Worm (Caenorhabditis elegans) whole organism, L1 larva: ENCODE results near the gene ftr-1.

Source experiments
- F16B12.6 ChIP-seq: fragments of 150-350 bp; optimal IDR thresholded peaks from 2 replicates; lab custom pipeline; 2014; ENCODE audit warnings: missing biosample characterization, missing genetic modification characterization
- Y116A8C.19 ChIP-seq: sonication (generic microtip); optimal IDR thresholded peaks from 2 replicates; lab custom pipeline; 2016; ENCODE audit warnings: missing compliant biosample characterization, missing genetic modification characterization, borderline replicate concordance
- aha-1 ChIP-seq: fragments of 150-350 bp; optimal IDR thresholded peaks from 2 replicates; lab custom pipeline; 2014; ENCODE audit warnings: missing biosample characterization, missing genetic modification characterization
- ceh-82 ChIP-seq, 3 experiments: fragments of 150-350 bp in 1 of 3; sonication (generic microtip) in 2 of 3; optimal IDR thresholded peaks; 2 replicates each; lab custom pipeline; 2014 to 2017; ENCODE audit warnings: missing biosample characterization in 3 of 3, missing genetic modification characterization in 3 of 3
- ceh-88 ChIP-seq: fragments of 200-800 bp; sonication (Bioruptor generic); IDR thresholded peaks from 2 replicates; pipeline ENCODE4 v1.3.6; 2022; ENCODE audit warnings: missing genetic modification characterization, missing compliant biosample characterization
- egl-13 ChIP-seq: sonication (generic microtip); optimal IDR thresholded peaks from 2 replicates; lab custom pipeline; 2016; ENCODE audit warnings: missing genotype, missing genetic modification reagents, missing genetic modification characterization, missing compliant biosample characterization
- egl-27 ChIP-seq, 2 experiments: fragments of 150-350 bp in 1 of 2; sonication (generic microtip); optimal IDR thresholded peaks; 3 replicates each; lab custom pipeline; 2017 to 2018; ENCODE audit warnings: missing biosample characterization in 2 of 2, missing genetic modification characterization in 2 of 2, missing genetic modification reagents in 2 of 2
- ets-5 ChIP-seq: fragments of 200-800 bp; sonication (Bioruptor generic); IDR thresholded peaks from 2 replicates; pipeline ENCODE4 v1.3.6; 2022; ENCODE audit warnings: missing genetic modification characterization, missing compliant biosample characterization
- fkh-10 ChIP-seq: sonication (generic microtip); optimal IDR thresholded peaks from 2 replicates; lab custom pipeline; 2017; ENCODE audit warnings: missing biosample characterization, missing genetic modification reagents, missing genetic modification characterization
- fos-1 ChIP-seq: fragments of 150-350 bp; optimal IDR thresholded peaks from 2 replicates; lab custom pipeline; 2014; ENCODE audit warnings: missing biosample characterization, missing genetic modification characterization
- grh-1 ChIP-seq: fragments of 200-800 bp; sonication (Bioruptor generic); IDR thresholded peaks from 2 replicates; pipeline ENCODE4 v1.3.6; 2022; ENCODE audit warnings: missing genetic modification reagents, missing genetic modification characterization, missing compliant biosample characterization
- isw-1 ChIP-seq: fragments of 200-800 bp; sonication (Bioruptor generic); IDR thresholded peaks from 2 replicates; pipeline ENCODE4 v1.3.6; 2022; ENCODE audit warnings: missing genetic modification characterization, missing compliant biosample characterization
- lin-15B ChIP-seq: fragments of 150-350 bp; sonication (generic microtip); optimal IDR thresholded peaks from 3 replicates; lab custom pipeline; 2014; ENCODE audit warnings: missing biosample characterization, missing genetic modification characterization
- lir-3 ChIP-seq: sonication (generic microtip); optimal IDR thresholded peaks from 2 replicates; lab custom pipeline; 2016; ENCODE audit warnings: mild to moderate bottlenecking, missing genetic modification characterization, moderate library complexity, missing compliant biosample characterization; ENCODE audit not compliant: poor library complexity
- lsy-2 ChIP-seq, 2 experiments: fragments of 150-350 bp; optimal IDR thresholded peaks; 2 replicates each; lab custom pipeline; 2014; ENCODE audit warnings: missing biosample characterization in 2 of 2, missing genetic modification characterization in 2 of 2
- mab-9 ChIP-seq: fragments of 200-800 bp; sonication (Bioruptor generic); IDR thresholded peaks from 2 replicates; pipeline ENCODE4 v1.3.6; 2022; ENCODE audit warnings: missing genetic modification reagents, missing genetic modification characterization, missing compliant biosample characterization
- mef-2 ChIP-seq: fragments of 150-350 bp; optimal IDR thresholded peaks from 2 replicates; lab custom pipeline; 2014; ENCODE audit warnings: missing biosample characterization, missing genetic modification characterization
- mep-1 ChIP-seq: fragments of 150-350 bp; optimal IDR thresholded peaks from 2 replicates; lab custom pipeline; 2014; ENCODE audit warnings: missing biosample characterization, missing genetic modification characterization
- nhr-237 ChIP-seq: fragments of 150-350 bp; optimal IDR thresholded peaks from 2 replicates; lab custom pipeline; 2014; ENCODE audit warnings: missing biosample characterization, missing genetic modification characterization
- nhr-28 ChIP-seq: fragments of 150-350 bp; optimal IDR thresholded peaks from 2 replicates; lab custom pipeline; 2014; ENCODE audit warnings: missing biosample characterization, missing genetic modification characterization
- nhr-76 ChIP-seq: sonication (generic microtip); optimal IDR thresholded peaks from 2 replicates; lab custom pipeline; 2017; ENCODE audit warnings: missing biosample characterization, missing genetic modification characterization
- nhr-84 ChIP-seq: sonication (generic microtip); optimal IDR thresholded peaks from 2 replicates; lab custom pipeline; 2017; ENCODE audit warnings: missing biosample characterization, missing genetic modification characterization
- rnt-1 ChIP-seq: sonication (generic microtip); optimal IDR thresholded peaks from 2 replicates; lab custom pipeline; 2016; ENCODE audit warnings: mild to moderate bottlenecking, missing genetic modification characterization, moderate library complexity, missing compliant biosample characterization
- skn-1 ChIP-seq: fragments of 150-350 bp; optimal IDR thresholded peaks from 2 replicates; lab custom pipeline; 2014; ENCODE audit warnings: missing biosample characterization, missing genetic modification characterization
- unc-86 ChIP-seq: sonication (generic microtip); optimal IDR thresholded peaks from 2 replicates; lab custom pipeline; 2016; ENCODE audit warnings: missing genetic modification characterization, missing compliant biosample characterization
- vab-15 ChIP-seq: sonication (generic microtip); optimal IDR thresholded peaks from 2 replicates; lab custom pipeline; 2017; ENCODE audit warnings: missing genotype, mild to moderate bottlenecking, missing genetic modification characterization, missing compliant biosample characterization

ftr-1 gene

DNA sequence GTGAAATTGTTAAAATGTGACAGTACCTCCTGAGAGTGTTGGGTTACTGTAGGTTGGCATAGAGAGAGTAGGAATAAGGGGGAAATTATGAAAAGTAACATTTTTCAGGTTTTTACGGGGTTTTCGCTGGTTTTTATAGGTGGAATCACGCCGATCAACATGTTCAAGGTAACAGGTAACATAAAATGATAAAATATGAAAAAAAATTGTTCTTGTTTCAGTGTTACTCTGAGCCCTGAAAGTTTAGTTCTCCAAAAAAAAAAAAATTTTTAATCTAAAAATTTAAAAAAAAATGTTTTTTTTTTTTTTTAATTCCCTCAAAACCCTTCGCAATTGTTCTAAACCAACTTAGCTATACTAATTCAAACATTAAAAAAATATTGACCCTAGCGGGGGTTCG, 37.0 kb downstream of the ftr-1 start, which contains the start of gene Y113G7B.15:
TSS of gene Y113G7B.15 (minus strand) at position 101 of the 400 bp plus-strand sequence.
- TF ChIP-seq aha-1 (no peak), ceh-82 (tag; optimal IDR thresholded peaks at IDR 0.05; lab: Kevin White, UChicago) (no peak), Y116A8C.19 (tag; lab: Kevin White, UChicago) (no peak), mab-9 (GFP tag; lab: Robert Waterston, UW) (no peak), rnt-1 (tag; lab: Kevin White, UChicago) (no peak), nhr-237 (tag; lab: Kevin White, UChicago) (no peak), mef-2 (tag; lab: Kevin White, UChicago) (no peak)

DNA sequence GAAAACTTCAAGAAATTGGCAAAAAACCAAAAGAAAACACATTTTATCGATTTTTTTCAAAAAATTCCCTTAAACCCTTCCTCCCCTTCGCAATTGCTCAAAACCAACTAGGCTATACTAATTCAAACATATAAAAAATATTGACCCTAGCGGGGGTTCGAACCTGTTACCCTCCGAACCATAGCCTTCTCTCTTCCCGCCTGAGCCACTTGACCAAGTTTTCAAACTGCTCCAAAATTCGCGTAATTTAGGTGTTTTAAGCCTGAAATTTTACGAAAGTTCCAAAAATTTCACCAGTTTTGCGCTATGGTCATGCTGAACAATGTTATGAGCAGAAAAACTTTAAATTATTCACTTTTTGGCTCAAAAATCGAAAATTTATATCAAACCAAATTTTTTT, 37.7 kb downstream of the ftr-1 start:
- TF ChIP-seq grh-1 (GFP tag; lab: Robert Waterston, UW) (no peak), lin-15B (tag; lab: Kevin White, UChicago) (no peak), aha-1 (no peak)

DNA sequence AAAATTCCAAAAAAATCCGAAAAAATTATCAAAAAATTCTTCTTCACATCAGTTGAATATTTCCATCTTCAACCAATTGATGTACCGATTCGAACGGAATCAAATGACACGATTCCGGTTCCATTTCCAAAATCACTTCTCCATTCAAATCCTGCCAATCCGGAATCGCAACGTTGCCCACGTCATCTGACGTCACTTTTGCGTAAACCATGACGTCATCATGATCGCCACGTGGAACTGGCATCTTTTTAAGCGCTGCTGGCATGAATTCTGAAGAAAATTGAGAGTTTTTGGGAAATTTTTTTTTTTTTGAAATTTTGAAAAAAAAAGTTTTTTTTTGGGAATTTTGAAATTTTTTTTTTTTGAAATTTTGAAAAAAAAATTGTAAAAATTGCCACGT, 38.5 kb downstream of the ftr-1 start:
- TF ChIP-seq unc-86 (tag; lab: Kevin White, UChicago) (no peak), isw-1 (GFP tag; lab: Robert Waterston, UW) (no peak), ceh-82 (tag; optimal IDR thresholded peaks at IDR 0.05; lab: Kevin White, UChicago) (no peak), vab-15 (tag; lab: Kevin White, UChicago) (no peak), skn-1 (tag; lab: Kevin White, UChicago) (no peak), fos-1 (tag; lab: Kevin White, UChicago) (no peak), fkh-10 (GFP tag; lab: Kevin White, UChicago) (no peak), egl-27 (tag; optimal IDR thresholded peaks at IDR 0.05; lab: Kevin White, UChicago) (no peak), aha-1 (no peak), ceh-88 (GFP tag; lab: Robert Waterston, UW) (no peak), nhr-84 (tag; lab: Kevin White, UChicago) (no peak), nhr-28 (no peak)

DNA sequence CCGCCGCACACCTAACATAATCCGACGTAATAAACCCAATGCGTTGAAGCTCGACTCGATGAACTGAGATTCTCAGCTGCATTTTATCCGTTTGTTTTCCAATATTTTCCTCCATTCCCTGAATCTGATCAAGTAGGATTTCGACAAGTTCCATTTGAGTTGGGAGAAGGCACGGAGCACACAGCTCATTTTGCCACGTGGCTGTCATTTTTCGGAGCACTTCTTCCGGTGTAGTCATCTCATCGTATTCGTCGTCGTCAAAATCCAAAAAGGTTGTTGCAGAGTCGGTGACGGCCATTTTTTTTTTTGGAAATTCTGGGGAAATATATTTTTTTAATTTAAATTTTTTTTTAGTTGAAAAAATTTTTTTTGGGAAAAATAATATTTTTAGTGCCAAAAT, 40.7 kb downstream of the ftr-1 start, which contains the start of gene sld-5:
TSS of gene sld-5 (minus strand) at position 317 of the 400 bp plus-strand sequence.
- no peak for TF ChIP-seq mep-1 (tag; lab: Kevin White, UChicago)
- no peak for TF ChIP-seq nhr-84 (tag; lab: Kevin White, UChicago)
- TF ChIP-seq ets-5 (GFP tag; lab: Robert Waterston, UW): no peak
- TF ChIP-seq skn-1 (tag; lab: Kevin White, UChicago): no peak
- no peak for TF ChIP-seq lsy-2 (tag; optimal IDR thresholded peaks at IDR 0.05; lab: Kevin White, UChicago)
- no peak for TF ChIP-seq nhr-76 (tag; lab: Kevin White, UChicago)
- TF ChIP-seq F16B12.6: no peak
- TF ChIP-seq lir-3 (tag; lab: Kevin White, UChicago): no peak

DNA sequence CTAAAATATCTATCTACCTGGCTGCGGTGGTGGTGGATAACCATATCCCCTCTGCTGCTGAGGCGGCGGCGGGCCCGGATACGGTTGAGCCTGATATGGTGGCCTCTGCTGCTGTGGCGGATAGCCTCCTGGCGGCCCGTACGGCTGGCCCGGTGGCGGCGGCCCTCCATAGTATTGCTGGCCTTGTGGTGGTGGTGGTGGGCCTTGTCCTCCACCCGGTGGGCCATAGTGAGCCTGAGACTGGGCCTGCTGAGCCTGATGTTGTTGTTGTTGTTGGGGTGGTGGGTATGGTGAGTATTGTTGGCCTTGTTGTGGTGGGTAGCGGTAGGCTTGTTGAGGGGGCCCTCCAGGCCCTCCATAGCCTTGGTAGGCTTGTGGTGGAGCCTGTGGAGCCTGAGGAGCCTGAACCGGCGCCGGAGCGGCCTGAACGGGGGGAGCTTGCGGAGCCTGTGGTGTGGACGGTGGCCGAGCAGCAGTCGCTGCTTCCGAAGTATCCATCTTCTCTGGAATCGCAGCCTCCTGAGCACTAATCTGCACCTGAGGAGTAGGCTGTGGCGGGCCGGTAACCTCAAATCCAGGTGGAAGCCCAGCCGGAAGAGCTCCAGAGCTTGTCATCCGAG, 44.6 kb downstream of the ftr-1 start:
- TF ChIP-seq egl-13 (tag; lab: Kevin White, UChicago): no peak
- 0 out of 2 replicates have a peak, but pooled peaks have one; percentile 63 for TF ChIP-seq ets-5 (GFP tag; lab: Robert Waterston, UW)
